Fruit fly (Drosophila melanogaster) whole organism, embryonic: ENCODE results near the gene CG32032.

Experiments
- Adf1 ChIP-seq: fragments of 200-800 bp; sonication (Bioruptor generic); IDR thresholded peaks from 2 replicates; pipeline ENCODE4 v1.3.6; 2022; ENCODE audit warnings: missing biosample characterization, missing genetic modification characterization
- CG10147 ChIP-seq: fragments of 200-800 bp; sonication (Bioruptor generic); optimal IDR thresholded peaks from 2 replicates; lab custom pipeline; 2019; ENCODE audit warnings: missing biosample characterization, mild to moderate bottlenecking, missing genetic modification characterization, moderate library complexity
- CG10959 ChIP-seq: fragments of 200-800 bp; sonication (Bioruptor generic); IDR thresholded peaks from 2 replicates; pipeline ENCODE4 v1.3.6; 2022; ENCODE audit warnings: missing biosample characterization, missing genetic modification characterization
- CG11504 ChIP-seq: fragments of 200-800 bp; sonication (Bioruptor generic); optimal IDR thresholded peaks from 3 replicates; lab custom pipeline; 2019; ENCODE audit warnings: missing biosample characterization, mild to moderate bottlenecking, missing genetic modification characterization, moderate library complexity
- CG12155 ChIP-seq: fragments of 200-800 bp; sonication (Bioruptor generic); optimal IDR thresholded peaks from 3 replicates; lab custom pipeline; 2016; ENCODE audit warnings: missing biosample characterization, missing genetic modification characterization
- CG13296 ChIP-seq: fragments of 200-800 bp; sonication (Bioruptor generic); optimal IDR thresholded peaks from 3 replicates; lab custom pipeline; 2018; ENCODE audit warnings: missing biosample characterization, mild to moderate bottlenecking, missing genetic modification characterization
- CG14441 ChIP-seq: fragments of 200-800 bp; sonication (Bioruptor generic); IDR thresholded peaks from 2 replicates; pipeline ENCODE4 v1.3.6; 2022; ENCODE audit warnings: missing biosample characterization, missing genetic modification characterization
- CG15011 ChIP-seq: fragments of 200-800 bp; sonication (Bioruptor generic); optimal IDR thresholded peaks from 3 replicates; lab custom pipeline; 2018; ENCODE audit warnings: missing biosample characterization, mild to moderate bottlenecking, missing genetic modification characterization
- CG15073 ChIP-seq: fragments of 200-800 bp; sonication (Bioruptor generic); optimal IDR thresholded peaks from 2 replicates; lab custom pipeline; 2016; ENCODE audit warnings: missing biosample characterization, missing genetic modification characterization
- CG15514 ChIP-seq: fragments of 200-800 bp; sonication (Bioruptor generic); optimal IDR thresholded peaks from 3 replicates; lab custom pipeline; 2017; ENCODE audit warnings: missing biosample characterization, missing genetic modification characterization, mild to moderate bottlenecking, moderate library complexity, missing genetic modification reagents
- CG16815 ChIP-seq: fragments of 200-800 bp; sonication (Bioruptor generic); optimal IDR thresholded peaks from 3 replicates; lab custom pipeline; 2017; ENCODE audit warnings: missing biosample characterization, mild to moderate bottlenecking, missing genetic modification characterization
- CG17612 ChIP-seq: fragments of 200-800 bp; sonication (Bioruptor generic); IDR thresholded peaks from 2 replicates; pipeline ENCODE4 v1.3.6; 2022; ENCODE audit warnings: missing biosample characterization, missing genetic modification characterization
- CG1832 ChIP-seq: fragments of 200-800 bp; sonication (Bioruptor generic); optimal IDR thresholded peaks from 2 replicates; lab custom pipeline; 2017; ENCODE audit warnings: missing biosample characterization, mild to moderate bottlenecking, missing genetic modification characterization, inconsistent platforms
- CG2120 ChIP-seq: fragments of 200-800 bp; sonication (Bioruptor generic); optimal IDR thresholded peaks from 3 replicates; lab custom pipeline; 2016; ENCODE audit warnings: missing biosample characterization, missing genetic modification characterization
- CG31365 ChIP-seq: fragments of 200-800 bp; sonication (Bioruptor generic); optimal IDR thresholded peaks from 2 replicates; lab custom pipeline; 2018; ENCODE audit warnings: missing biosample characterization, mild to moderate bottlenecking, missing genetic modification characterization
- CG32772 ChIP-seq: fragments of 200-800 bp; sonication (Bioruptor generic); IDR thresholded peaks from 2 replicates; pipeline ENCODE4 v1.3.6; 2022; ENCODE audit warnings: missing biosample characterization, missing genetic modification characterization
- CG3838 ChIP-seq: fragments of 200-800 bp; sonication (Bioruptor generic); optimal IDR thresholded peaks from 3 replicates; lab custom pipeline; 2016; ENCODE audit warnings: missing biosample characterization, missing genetic modification characterization
- CG43689 ChIP-seq: fragments of 200-800 bp; sonication (Bioruptor generic); IDR thresholded peaks from 2 replicates; pipeline ENCODE4 v1.3.6; 2022; ENCODE audit warnings: missing biosample characterization, missing genetic modification characterization
- CG6175 ChIP-seq: fragments of 200-800 bp; sonication (Bioruptor generic); IDR thresholded peaks from 3 replicates; pipeline ENCODE4 v1.3.6; 2022; ENCODE audit warnings: missing biosample characterization, missing genetic modification characterization
- CG9215 ChIP-seq: fragments of 200-800 bp; sonication (Bioruptor generic); IDR thresholded peaks from 2 replicates; pipeline ENCODE4 v1.3.6; 2022; ENCODE audit warnings: missing biosample characterization, missing genetic modification characterization
- Chrac-16 ChIP-seq: fragments of 200-800 bp; sonication (Bioruptor generic); optimal IDR thresholded peaks from 3 replicates; lab custom pipeline; 2016; ENCODE audit warnings: missing biosample characterization, missing genetic modification characterization
- Doc3 ChIP-seq: fragments of 200-800 bp; sonication (Bioruptor generic); IDR thresholded peaks from 3 replicates; pipeline ENCODE4 v1.3.6; 2022; ENCODE audit warnings: missing biosample characterization, missing genetic modification characterization; ENCODE audit not compliant: partially characterized antibody
- Drgx ChIP-seq: fragments of 200-800 bp; sonication (Bioruptor generic); IDR thresholded peaks from 2 replicates; pipeline ENCODE4 v1.3.6; 2022; ENCODE audit warnings: missing biosample characterization, missing genetic modification characterization
- Fer1 ChIP-seq: fragments of 200-800 bp; sonication (Bioruptor generic); optimal IDR thresholded peaks from 2 replicates; lab custom pipeline; 2017; ENCODE audit warnings: missing biosample characterization, mild to moderate bottlenecking, missing genetic modification characterization
- GATAe ChIP-seq: fragments of 200-800 bp; sonication (Bioruptor generic); conservative IDR thresholded peaks from 2 replicates; pipeline ENCODE4 v1.3.6; 2022; ENCODE audit warnings: missing biosample characterization, missing genetic modification characterization
- Hand ChIP-seq: fragments of 200-800 bp; sonication (Bioruptor generic); optimal IDR thresholded peaks from 2 replicates; lab custom pipeline; 2017; ENCODE audit warnings: mild to moderate bottlenecking, missing biosample characterization, missing genetic modification reagents, missing genetic modification characterization
- Hr3 ChIP-seq: fragments of 200-800 bp; sonication (Bioruptor generic); optimal IDR thresholded peaks from 3 replicates; lab custom pipeline; 2016; ENCODE audit warnings: missing biosample characterization, missing genetic modification characterization
- Spps ChIP-seq: fragments of 200-800 bp; sonication (Bioruptor generic); optimal IDR thresholded peaks from 2 replicates; lab custom pipeline; 2018; ENCODE audit warnings: missing biosample characterization, mild to moderate bottlenecking, missing genetic modification characterization
- TFAM ChIP-seq: fragments of 200-800 bp; sonication (Bioruptor generic); optimal IDR thresholded peaks from 2 replicates; lab custom pipeline; 2017; ENCODE audit warnings: missing biosample characterization, missing genetic modification characterization, inconsistent platforms
- Trl ChIP-seq, 3 experiments: fragments of >200 bp in 2 of 3; fragments of 200-800 bp in 1 of 3; sonication (Bioruptor generic) in 1 of 3; optimal IDR thresholded peaks; 2 replicates in 1 of 3; 3 replicates in 2 of 3; lab custom pipeline; 2016 to 2017; ENCODE audit warnings: missing biosample characterization in 1 of 3, missing genetic modification characterization in 1 of 3
- bbx ChIP-seq: fragments of 200-800 bp; sonication (Bioruptor generic); IDR thresholded peaks from 2 replicates; pipeline ENCODE4 v1.3.6; 2022; ENCODE audit warnings: missing biosample characterization, missing genetic modification characterization; ENCODE audit not compliant: partially characterized antibody
- dm ChIP-seq: fragments of 200-800 bp; sonication (Bioruptor generic); optimal IDR thresholded peaks from 3 replicates; lab custom pipeline; 2016; ENCODE audit warnings: missing biosample characterization, missing genetic modification characterization
- dpn ChIP-seq, 2 experiments: fragments of 200-800 bp; sonication (Bioruptor generic); optimal IDR thresholded peaks; 3 replicates each; lab custom pipeline; 2016; ENCODE audit warnings: missing biosample characterization in 2 of 2, missing genetic modification characterization in 2 of 2
- exex ChIP-seq: fragments of 200-800 bp; sonication (Bioruptor generic); optimal IDR thresholded peaks from 4 replicates; lab custom pipeline; 2018; ENCODE audit warnings: missing biosample characterization, mild to moderate bottlenecking, missing genetic modification characterization, moderate library complexity
- gcm ChIP-seq: fragments of 200-800 bp; sonication (Bioruptor generic); optimal IDR thresholded peaks from 2 replicates; lab custom pipeline; 2019; ENCODE audit warnings: missing biosample characterization, mild to moderate bottlenecking, missing genetic modification characterization, moderate library complexity
- gro ChIP-seq: fragments of 200-800 bp; sonication (Bioruptor generic); optimal IDR thresholded peaks from 2 replicates; lab custom pipeline; 2016; ENCODE audit warnings: missing biosample characterization, missing genetic modification characterization
- inv ChIP-seq: fragments of 200-800 bp; sonication (Bioruptor generic); IDR thresholded peaks from 2 replicates; pipeline ENCODE4 v1.3.6; 2022; ENCODE audit warnings: missing biosample characterization, missing genetic modification characterization; ENCODE audit not compliant: partially characterized antibody
- lilli ChIP-seq: fragments of 200-800 bp; sonication (Bioruptor generic); optimal IDR thresholded peaks from 3 replicates; lab custom pipeline; 2016; ENCODE audit warnings: missing biosample characterization, missing genetic modification characterization
- lmd ChIP-seq: fragments of 200-800 bp; sonication (Bioruptor generic); IDR thresholded peaks from 2 replicates; pipeline ENCODE4 v1.3.6; 2022; ENCODE audit warnings: missing biosample characterization, missing genetic modification characterization
- lola ChIP-seq, 3 experiments: fragments of >200 bp in 2 of 3; fragments of 200-800 bp in 1 of 3; sonication (Bioruptor generic) in 1 of 3; optimal IDR thresholded peaks; 2 replicates each; lab custom pipeline; 2017 to 2019; ENCODE audit warnings: missing biosample characterization in 3 of 3, missing genetic modification characterization in 3 of 3, mild to moderate bottlenecking in 1 of 3, moderate library complexity in 1 of 3
- maf-S ChIP-seq: fragments of 200-800 bp; sonication (Bioruptor generic); optimal IDR thresholded peaks from 2 replicates; lab custom pipeline; 2016; ENCODE audit warnings: missing biosample characterization, missing genetic modification characterization
- oc ChIP-seq: fragments of 200-800 bp; sonication (Bioruptor generic); optimal IDR thresholded peaks from 2 replicates; lab custom pipeline; 2018; ENCODE audit warnings: missing biosample characterization, mild to moderate bottlenecking, missing genetic modification characterization, moderate library complexity
- pfk ChIP-seq: fragments of 200-800 bp; sonication (Bioruptor generic); optimal IDR thresholded peaks from 2 replicates; lab custom pipeline; 2018; ENCODE audit warnings: missing biosample characterization, mild to moderate bottlenecking, missing genetic modification characterization, moderate library complexity
- pho ChIP-seq: fragments of 200-800 bp; sonication (Bioruptor generic); optimal IDR thresholded peaks from 2 replicates; lab custom pipeline; 2016; ENCODE audit warnings: missing biosample characterization, missing genetic modification characterization
- repo ChIP-seq: fragments of 200-800 bp; sonication (Bioruptor generic); optimal IDR thresholded peaks from 2 replicates; lab custom pipeline; 2016; ENCODE audit warnings: missing biosample characterization, missing genetic modification characterization
- row ChIP-seq: fragments of 200-800 bp; sonication (Bioruptor generic); IDR thresholded peaks from 3 replicates; pipeline ENCODE4 v1.3.6; 2022; ENCODE audit warnings: missing biosample characterization, missing genetic modification characterization
- sc ChIP-seq, 3 experiments: fragments of >200 bp in 2 of 3; fragments of 200-800 bp in 1 of 3; sonication (Bioruptor generic) in 1 of 3; optimal IDR thresholded peaks; 2 replicates in 2 of 3; 3 replicates in 1 of 3; lab custom pipeline; 2017; ENCODE audit warnings: mild to moderate bottlenecking in 1 of 3, missing biosample characterization in 1 of 3, missing genetic modification characterization in 1 of 3, missing genetic modification reagents in 1 of 3
- sisA ChIP-seq: fragments of 200-800 bp; sonication (Bioruptor generic); IDR thresholded peaks from 2 replicates; pipeline ENCODE4 v1.3.6; 2022; ENCODE audit warnings: missing biosample characterization, missing genetic modification characterization
- yki ChIP-seq: fragments of >200 bp; optimal IDR thresholded peaks from 3 replicates; lab custom pipeline; 2018

Gene CG32032

DNA sequence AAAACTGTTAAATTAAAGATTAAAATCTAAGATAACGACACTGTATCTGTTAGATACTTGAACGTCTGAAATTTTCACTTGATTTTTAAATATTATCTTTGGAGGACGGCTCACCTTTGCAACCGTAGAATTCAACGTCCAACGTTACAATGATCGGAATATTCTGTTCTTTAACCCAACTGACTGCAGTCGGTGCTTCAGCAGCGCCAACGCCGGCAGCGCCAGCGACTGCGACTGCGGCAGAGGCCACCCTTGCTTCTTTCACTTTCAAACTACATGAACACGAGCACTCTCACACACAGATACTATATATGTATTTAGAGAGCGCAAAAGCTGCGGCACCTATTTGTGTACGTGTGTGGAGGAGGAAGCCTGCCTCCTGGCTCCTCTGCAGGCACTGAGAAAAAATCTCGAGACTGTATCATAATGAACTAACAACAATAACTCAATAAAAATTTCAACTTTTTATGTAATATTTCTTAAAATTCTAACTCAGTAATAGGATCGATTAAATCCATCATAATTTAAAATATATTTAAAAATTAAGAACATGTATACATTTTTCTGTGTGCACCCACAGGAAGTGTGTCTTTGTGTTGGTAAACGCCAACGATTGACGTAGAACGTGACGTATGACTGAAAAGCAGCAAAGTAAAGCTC lies 35.3 kb upstream of the CG32032 start (continued):
- TF ChIP-seq Hr3 (GFP tag; lab: Kevin White, UChicago) (peak; percentile 88), GATAe (peak; percentile 56; the same call in 1 of the 2 replicates), Doc3 (no peak), row (peak; percentile 96), CG13296 (GFP tag; lab: Kevin White, UChicago) (peak; percentile 91), maf-S (GFP tag; lab: Kevin White, UChicago) (peak; percentile 56), gcm (GFP tag; lab: Kevin White, UChicago) (peak; percentile 88), lola (GFP tag; optimal IDR thresholded peaks at IDR 0.05; lab: Kevin White, UChicago) (peak in 1 of 3 experiments; percentile 90), CG32772 (GFP tag; lab: Robert Waterston, UW) (peak; percentile 90), CG2120 (GFP tag; lab: Kevin White, UChicago) (peak; percentile 91), sc (optimal IDR thresholded peaks at IDR 0.05; lab: Kevin White, UChicago) (no peak), sc (GFP tag; optimal IDR thresholded peaks at IDR 0.05; lab: Kevin White, UChicago) (peak; percentile 83), CG1832 (GFP tag; lab: Kevin White, UChicago) (no peak), CG6175 (GFP tag; lab: Robert Waterston, UW) (peak; percentile 75; the same call in 1 of the 3 replicates), CG10959 (GFP tag; lab: Robert Waterston, UW) (peak; percentile 79), Drgx (GFP tag; lab: Robert Waterston, UW) (peak; percentile 97), gro (peak; percentile 59), dm (GFP tag; lab: Kevin White, UChicago) (peak; percentile 32), CG9215 (GFP tag; lab: Robert Waterston, UW) (peak; percentile 89), exex (tag; lab: Kevin White, UChicago) (peak; percentile 75), CG10147 (GFP tag; lab: Kevin White, UChicago) (peak; percentile 94), lmd (peak; percentile 90), pfk (peak; percentile 2), repo (no peak), Trl (optimal IDR thresholded peaks at IDR 0.05; lab: Kevin White, UChicago) (no peak), Trl (GFP tag; optimal IDR thresholded peaks at IDR 0.05; lab: Kevin White, UChicago) (peak; percentile 17), Adf1 (GFP tag; lab: Robert Waterston, UW) (peak; percentile 93), CG17612 (peak; percentile 66), CG15073 (peak; percentile 39), CG15514 (GFP tag; lab: Kevin White, UChicago) (peak; percentile 81), Fer1 (GFP tag; lab: Kevin White, UChicago) (peak; percentile 96), oc (tag; lab: Kevin White, UChicago) (peak; percentile 80), CG14441 (GFP tag; lab: Robert Waterston, UW) (peak; percentile 79), CG43689 (GFP tag; lab: Robert Waterston, UW) (peak; percentile 62; the same call in 1 of the 2 replicates), dpn (GFP tag; optimal IDR thresholded peaks at IDR 0.05; lab: Kevin White, UChicago) (peak; percentile 54 to 83), inv (no peak), sisA (GFP tag; lab: Robert Waterston, UW) (peak; percentile 92), CG16815 (GFP tag; lab: Kevin White, UChicago) (peak; percentile 82), CG15011 (GFP tag; lab: Kevin White, UChicago) (peak; percentile 83), CG31365 (tag; lab: Kevin White, UChicago) (peak; percentile 47), Hand (GFP tag; lab: Kevin White, UChicago) (peak; percentile 96), Spps (tag; lab: Kevin White, UChicago) (peak; percentile 67), CG3838 (GFP tag; lab: Kevin White, UChicago) (peak; percentile 52), CG11504 (tag; lab: Kevin White, UChicago) (peak; percentile 91), yki (lab: Kevin White, UChicago) (no peak), bbx (GFP tag; lab: Robert Waterston, UW) (no peak), CG12155 (GFP tag; lab: Kevin White, UChicago) (peak; percentile 87), Chrac-16 (GFP tag; lab: Kevin White, UChicago) (peak; percentile 81), lilli (GFP tag; lab: Kevin White, UChicago) (peak; percentile 82), pho (GFP tag; lab: Kevin White, UChicago) (peak; percentile 67), TFAM (GFP tag; lab: Kevin White, UChicago) (peak; percentile 16)
